Fruit fly (Drosophila melanogaster) whole organism, pupa: ENCODE measurements around the gene Pdp1.

Source experiments
- CG10348 ChIP-seq: fragments of 200-800 bp; sonication (Bioruptor generic); IDR thresholded peaks from 2 replicates; pipeline ENCODE4 v1.3.6; 2022; ENCODE audit warnings: missing biosample characterization, missing genetic modification characterization
- CG12605 ChIP-seq: fragments of 200-800 bp; sonication (Bioruptor generic); IDR thresholded peaks from 2 replicates; pipeline ENCODE4 v1.3.6; 2022; ENCODE audit warnings: missing biosample characterization, missing genetic modification characterization
- CG13204 ChIP-seq: fragments of 200-800 bp; sonication (Bioruptor generic); optimal IDR thresholded peaks from 2 replicates; lab custom pipeline; 2018; ENCODE audit warnings: missing biosample characterization, mild to moderate bottlenecking, missing genetic modification characterization, moderate library complexity
- CG14655 ChIP-seq: fragments of 200-800 bp; sonication (Bioruptor generic); optimal IDR thresholded peaks from 3 replicates; lab custom pipeline; 2017; ENCODE audit warnings: mild to moderate bottlenecking, missing biosample characterization, missing genetic modification reagents, missing genetic modification characterization
- CG15710 ChIP-seq: fragments of 200-800 bp; sonication (Bioruptor generic); optimal IDR thresholded peaks from 2 replicates; lab custom pipeline; 2018; ENCODE audit warnings: missing biosample characterization, mild to moderate bottlenecking, missing genetic modification characterization, moderate library complexity
- CG17806 ChIP-seq: fragments of 200-800 bp; sonication (Bioruptor generic); optimal IDR thresholded peaks from 2 replicates; lab custom pipeline; 2018; ENCODE audit warnings: missing biosample characterization, mild to moderate bottlenecking, missing genetic modification characterization, moderate library complexity
- CG32121 ChIP-seq: fragments of 200-800 bp; sonication (Bioruptor generic); IDR thresholded peaks from 2 replicates; pipeline ENCODE4 v1.3.6; 2022; ENCODE audit warnings: missing biosample characterization, missing genetic modification characterization
- CG34367 ChIP-seq: fragments of 200-800 bp; sonication (Bioruptor generic); optimal IDR thresholded peaks from 2 replicates; lab custom pipeline; 2018; ENCODE audit warnings: missing biosample characterization, mild to moderate bottlenecking, missing genetic modification characterization
- CG4496 ChIP-seq: fragments of 200-800 bp; sonication (Bioruptor generic); IDR thresholded peaks from 3 replicates; pipeline ENCODE4 v1.3.6; 2022; ENCODE audit warnings: missing biosample characterization, missing genetic modification characterization
- CG8159 ChIP-seq: fragments of 200-800 bp; sonication (Bioruptor generic); optimal IDR thresholded peaks from 3 replicates; lab custom pipeline; 2018; ENCODE audit warnings: missing biosample characterization, mild to moderate bottlenecking, missing genetic modification characterization, moderate library complexity
- CG8301 ChIP-seq: fragments of 200-800 bp; sonication (Bioruptor generic); optimal IDR thresholded peaks from 2 replicates; lab custom pipeline; 2018; ENCODE audit warnings: missing biosample characterization, mild to moderate bottlenecking, missing genetic modification characterization
- CG9948 ChIP-seq: fragments of 200-800 bp; sonication (Bioruptor generic); optimal IDR thresholded peaks from 2 replicates; lab custom pipeline; 2018; ENCODE audit warnings: missing biosample characterization, mild to moderate bottlenecking, missing genetic modification characterization, moderate library complexity
- D1 ChIP-seq: fragments of 200-800 bp; sonication (Bioruptor generic); optimal IDR thresholded peaks from 2 replicates; lab custom pipeline; 2018; ENCODE audit warnings: missing biosample characterization, mild to moderate bottlenecking, missing genetic modification characterization, moderate library complexity
- EcR ChIP-seq: fragments of 200-800 bp; sonication (Bioruptor generic); optimal IDR thresholded peaks from 3 replicates; lab custom pipeline; 2019; ENCODE audit warnings: missing biosample characterization, missing genetic modification characterization, mild to moderate bottlenecking, moderate library complexity, missing genetic modification reagents
- Ets98B ChIP-seq: fragments of 200-800 bp; sonication (Bioruptor generic); IDR thresholded peaks from 2 replicates; pipeline ENCODE4 v1.3.6; 2022; ENCODE audit warnings: missing biosample characterization, missing genetic modification characterization
- Pif1A ChIP-seq: fragments of 200-800 bp; sonication (Bioruptor generic); optimal IDR thresholded peaks from 3 replicates; lab custom pipeline; 2016; ENCODE audit warnings: missing biosample characterization, missing genetic modification characterization
- Pif1B ChIP-seq: fragments of 200-800 bp; sonication (Bioruptor generic); optimal IDR thresholded peaks from 3 replicates; lab custom pipeline; 2016; ENCODE audit warnings: missing biosample characterization, missing genetic modification characterization
- Snoo ChIP-seq: fragments of 200-800 bp; sonication (Bioruptor generic); optimal IDR thresholded peaks from 3 replicates; lab custom pipeline; 2017; ENCODE audit warnings: missing biosample characterization, mild to moderate bottlenecking, missing genetic modification characterization, inconsistent platforms
- fd96Ca ChIP-seq: fragments of 200-800 bp; sonication (Bioruptor generic); IDR thresholded peaks from 3 replicates; pipeline ENCODE4 v1.3.6; 2022; ENCODE audit warnings: missing biosample characterization, missing genetic modification characterization
- rn ChIP-seq: fragments of 200-800 bp; sonication (Bioruptor generic); IDR thresholded peaks from 2 replicates; pipeline ENCODE4 v1.3.6; 2022; ENCODE audit warnings: missing biosample characterization, missing genetic modification characterization

Gene Pdp1

DNA sequence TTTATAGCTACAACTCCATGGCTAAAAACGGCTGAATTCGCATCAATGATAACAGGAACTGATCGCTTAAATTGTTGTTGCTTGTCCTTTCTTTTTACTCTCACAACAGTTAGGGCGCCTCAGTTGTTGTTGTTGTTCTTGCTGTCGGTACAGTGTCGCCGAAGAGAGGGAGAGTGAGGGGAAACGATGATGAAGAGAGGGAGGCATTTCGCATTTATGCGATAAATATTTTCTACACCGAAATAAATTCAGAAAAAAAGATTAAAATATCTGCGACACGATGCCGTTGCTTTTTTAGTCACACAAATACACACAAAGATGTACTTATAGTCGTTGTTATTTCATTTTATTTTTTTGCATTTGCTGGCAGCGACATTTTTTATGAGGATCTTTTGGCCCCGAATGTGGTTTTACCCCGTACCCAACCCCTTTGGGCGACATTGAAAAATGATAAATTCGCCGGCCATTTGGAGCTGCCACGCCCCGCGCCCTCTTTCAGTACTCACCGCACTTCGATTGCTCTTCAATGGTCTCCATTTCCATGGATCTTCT, 43.8 kb upstream of the Pdp1 start:
- TF ChIP-seq CG14655 (GFP tag; lab: Kevin White, UChicago) (no peak), CG15710 (tag; lab: Kevin White, UChicago) (no peak), CG8301 (no peak), CG8159 (tag; lab: Kevin White, UChicago) (no peak), CG12605 (GFP tag; lab: Robert Waterston, UW) (no peak), CG32121 (GFP tag; lab: Robert Waterston, UW) (no peak), CG17806 (tag; lab: Kevin White, UChicago) (no peak), Pif1A (GFP tag; lab: Kevin White, UChicago) (no peak), CG10348 (GFP tag; lab: Robert Waterston, UW) (no peak), CG13204 (GFP tag; lab: Kevin White, UChicago) (no peak), Pif1B (GFP tag; lab: Kevin White, UChicago) (no peak), EcR (GFP tag; lab: Kevin White, UChicago) (no peak), rn (no peak)
- TF ChIP-seq, all 21 proteins: peak for 0

DNA sequence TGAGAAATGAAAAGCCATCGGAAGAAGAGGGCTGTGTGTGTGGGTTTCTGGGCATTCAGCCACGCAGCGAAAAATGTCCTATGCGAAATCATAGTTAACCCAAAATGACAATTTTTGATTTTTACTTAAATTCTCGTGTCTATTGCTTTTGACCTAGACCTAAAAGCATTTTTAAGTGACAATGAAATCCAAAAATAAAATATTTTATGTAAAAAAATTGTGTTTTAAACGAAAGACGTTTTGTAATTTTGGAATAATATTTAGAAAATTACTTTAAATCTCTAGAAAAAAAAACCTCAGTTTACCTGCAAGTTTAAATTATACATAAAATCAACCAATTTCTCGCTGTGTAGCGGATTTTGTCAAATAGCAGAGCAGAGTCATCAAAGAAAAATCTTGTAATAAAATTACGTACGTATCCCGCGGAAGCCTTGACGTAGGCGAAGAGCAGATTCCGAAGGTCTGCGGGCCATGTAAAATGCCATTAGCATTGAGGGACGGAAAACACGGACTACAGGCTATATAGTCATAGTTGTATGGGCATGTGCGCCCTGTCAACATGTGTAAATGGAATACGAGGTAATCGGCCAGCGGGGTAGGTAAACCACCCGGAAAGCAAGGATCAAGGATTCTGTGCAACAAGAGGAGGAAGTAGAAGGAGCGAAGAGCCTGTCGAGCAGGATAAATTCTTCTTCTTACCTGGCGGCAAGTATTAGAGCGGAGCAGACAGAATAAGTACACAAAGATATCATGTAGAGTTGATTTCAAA, 42.7 kb upstream of the Pdp1 start:
- TF ChIP-seq CG14655 (GFP tag; lab: Kevin White, UChicago): peak; percentile 24
- TF ChIP-seq rn: no peak

DNA sequence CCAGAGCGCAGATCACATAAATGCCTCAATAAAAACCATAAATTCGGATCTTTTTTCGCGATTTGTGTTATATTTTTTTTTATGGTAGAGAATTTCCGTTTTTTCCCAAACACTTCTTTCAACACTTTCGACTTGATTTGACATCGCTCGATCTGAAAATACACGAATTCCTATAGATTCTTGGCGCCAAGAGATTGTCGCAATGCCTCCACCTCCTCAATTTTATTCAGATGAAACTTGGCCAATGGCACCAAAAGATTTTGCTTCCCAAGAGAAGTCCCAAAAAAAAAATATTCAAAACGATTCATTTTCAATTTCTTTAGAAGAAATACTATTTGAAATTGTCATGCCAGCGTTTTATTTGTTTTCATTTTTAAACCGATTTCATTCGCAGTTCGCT, 37.4 kb upstream of the Pdp1 start:
- no peak for TF ChIP-seq CG17806 (tag; lab: Kevin White, UChicago)
- TF ChIP-seq Pif1A (GFP tag; lab: Kevin White, UChicago): no peak
- TF ChIP-seq CG13204 (GFP tag; lab: Kevin White, UChicago): no peak
- no peak for TF ChIP-seq CG8301
- TF ChIP-seq CG15710 (tag; lab: Kevin White, UChicago): no peak
- TF ChIP-seq Ets98B (GFP tag; lab: Robert Waterston, UW): no peak
- TF ChIP-seq CG4496 (GFP tag; lab: Robert Waterston, UW): no peak
- TF ChIP-seq D1 (tag; lab: Kevin White, UChicago): no peak
- TF ChIP-seq CG9948 (tag; lab: Kevin White, UChicago): no peak

DNA sequence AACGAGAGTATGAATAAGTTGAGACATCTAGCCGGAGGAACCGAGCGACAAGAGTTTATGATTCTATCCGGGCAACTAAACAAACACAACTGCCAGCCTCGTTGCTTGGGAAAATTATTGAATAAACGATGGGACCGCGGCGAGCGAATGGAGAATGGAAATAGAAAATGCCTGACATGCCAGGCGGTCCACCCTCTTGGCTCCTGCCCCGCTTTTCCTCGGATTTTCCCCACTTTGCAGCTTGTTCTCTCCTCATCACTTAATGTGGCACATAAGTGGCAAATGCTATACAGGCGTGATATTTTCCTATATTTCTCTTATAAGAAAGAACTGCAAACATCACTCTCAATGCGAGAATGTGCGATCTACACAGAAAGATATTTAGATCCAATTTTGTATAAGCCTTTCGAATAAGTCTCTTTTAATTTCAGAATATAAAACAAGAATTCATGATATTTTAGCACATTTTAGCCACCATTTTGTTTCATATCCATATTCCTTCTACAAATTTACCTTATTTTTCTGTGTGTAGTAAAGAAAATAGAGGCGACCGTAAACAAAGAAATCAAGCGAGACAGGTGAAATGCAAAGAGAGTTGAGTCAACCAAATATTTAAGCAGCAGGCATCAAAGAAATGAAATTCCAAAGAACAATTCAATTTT, 36.5 kb upstream of the Pdp1 start:
- no peak for TF ChIP-seq CG15710 (tag; lab: Kevin White, UChicago)
- peak; percentile 83 for TF ChIP-seq Ets98B (GFP tag; lab: Robert Waterston, UW)
- no peak for TF ChIP-seq fd96Ca
- TF ChIP-seq rn: 0 out of 2 replicates have a peak, but pooled peaks have one; percentile 14
- TF ChIP-seq CG14655 (GFP tag; lab: Kevin White, UChicago): peak; percentile 82
- TF ChIP-seq Snoo (tag; lab: Kevin White, UChicago): no peak
- TF ChIP-seq D1 (tag; lab: Kevin White, UChicago): no peak
- peak; percentile 82 for TF ChIP-seq CG8301
- TF ChIP-seq CG32121 (GFP tag; lab: Robert Waterston, UW): peak; percentile 79
- peak; percentile 71 for TF ChIP-seq Pif1A (GFP tag; lab: Kevin White, UChicago)
- peak; percentile 79; the same call in 2 of the 3 replicates for TF ChIP-seq CG4496 (GFP tag; lab: Robert Waterston, UW)
- TF ChIP-seq Pif1B (GFP tag; lab: Kevin White, UChicago): peak; percentile 51
- peak; percentile 58; the same call in 1 of the 2 replicates for TF ChIP-seq CG12605 (GFP tag; lab: Robert Waterston, UW)
- TF ChIP-seq, all 21 proteins: peak for 9

DNA sequence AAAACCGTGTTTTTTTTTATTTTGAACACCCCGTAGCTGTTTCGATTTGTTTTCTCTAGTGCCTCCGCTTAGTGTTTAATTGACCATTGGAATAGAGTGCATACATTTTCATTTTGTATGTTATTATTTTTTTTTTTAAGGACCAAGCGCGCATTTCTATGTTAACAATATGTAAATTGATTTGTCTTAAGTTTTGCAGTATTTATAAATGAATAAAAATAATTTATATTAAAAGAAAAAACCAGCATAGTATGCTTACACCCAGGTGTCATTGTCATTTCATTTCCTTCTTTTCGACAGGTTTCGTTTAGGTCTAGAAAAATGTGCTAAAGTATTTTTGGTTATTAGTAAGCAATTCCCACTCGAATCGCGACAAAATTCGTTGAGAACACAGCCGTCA, 27.4 kb upstream of the Pdp1 start, which contains the start of gene eIF4E5:
eIF4E5 (plus strand) TSS at position 301 of the 400 bp plus-strand sequence.
- no peak for TF ChIP-seq D1 (tag; lab: Kevin White, UChicago)
- TF ChIP-seq CG9948 (tag; lab: Kevin White, UChicago): no peak
- no peak for TF ChIP-seq CG10348 (GFP tag; lab: Robert Waterston, UW)
- no peak for TF ChIP-seq Pif1A (GFP tag; lab: Kevin White, UChicago)
- TF ChIP-seq CG17806 (tag; lab: Kevin White, UChicago): no peak
- TF ChIP-seq Ets98B (GFP tag; lab: Robert Waterston, UW): no peak
- no peak for TF ChIP-seq CG8159 (tag; lab: Kevin White, UChicago)
- no peak for TF ChIP-seq CG12605 (GFP tag; lab: Robert Waterston, UW)
- no peak for TF ChIP-seq CG8301

DNA sequence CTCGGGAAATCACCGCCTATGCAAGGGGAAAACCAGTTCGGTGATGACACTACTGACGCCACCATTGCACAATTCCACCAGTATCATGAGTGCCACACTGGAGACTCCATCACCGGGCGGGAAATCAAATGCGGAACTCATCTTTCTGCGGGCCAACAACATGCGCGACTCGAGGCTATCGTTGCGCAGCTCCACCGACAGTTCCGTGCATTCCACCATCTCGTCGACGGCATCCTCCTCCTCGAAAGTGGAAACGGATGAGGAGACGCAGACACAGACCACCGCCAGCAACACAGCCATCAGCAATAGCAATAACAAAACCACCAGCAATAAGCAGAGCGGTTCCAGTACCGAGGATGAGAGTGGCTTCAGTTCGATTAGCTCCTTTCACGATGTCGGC, 26.7 kb upstream of the Pdp1 start:
- no peak for TF ChIP-seq Pif1B (GFP tag; lab: Kevin White, UChicago)
- TF ChIP-seq CG10348 (GFP tag; lab: Robert Waterston, UW): no peak
- no peak for TF ChIP-seq CG14655 (GFP tag; lab: Kevin White, UChicago)
- TF ChIP-seq rn: no peak
- TF ChIP-seq D1 (tag; lab: Kevin White, UChicago): no peak
- no peak for TF ChIP-seq Ets98B (GFP tag; lab: Robert Waterston, UW)
- TF ChIP-seq Pif1A (GFP tag; lab: Kevin White, UChicago): no peak
- no peak for TF ChIP-seq CG8159 (tag; lab: Kevin White, UChicago)
- no peak for TF ChIP-seq CG34367 (tag; lab: Kevin White, UChicago)
- TF ChIP-seq CG9948 (tag; lab: Kevin White, UChicago): no peak
- TF ChIP-seq CG12605 (GFP tag; lab: Robert Waterston, UW): no peak
